Worm (Caenorhabditis elegans) whole organism, L2 larva: ENCODE results near the gene sssh-1.

Experiments
- C34F6.9 ChIP-seq: fragments of 150-350 bp; optimal IDR thresholded peaks from 2 replicates; lab custom pipeline; 2014; ENCODE audit warnings: missing biosample characterization, missing genetic modification characterization
- F13H6.1 ChIP-seq: sonication (generic microtip); optimal IDR thresholded peaks from 2 replicates; lab custom pipeline; 2016; ENCODE audit warnings: missing genetic modification characterization, missing compliant biosample characterization
- Y55F3AM.14 ChIP-seq: fragments of 200-800 bp; sonication (Bioruptor generic); optimal IDR thresholded peaks from 2 replicates; lab custom pipeline; 2018; ENCODE audit warnings: mild to moderate bottlenecking, missing genetic modification characterization, missing compliant biosample characterization
- ZK546.5 ChIP-seq: sonication (generic microtip); optimal IDR thresholded peaks from 2 replicates; lab custom pipeline; 2017; ENCODE audit warnings: missing biosample characterization, missing genetic modification characterization
- aly-2 ChIP-seq: fragments of 150-350 bp; optimal IDR thresholded peaks from 2 replicates; lab custom pipeline; 2014; ENCODE audit warnings: missing biosample characterization, missing genetic modification characterization
- ama-1 ChIP-seq: fragments of 150-350 bp; optimal IDR thresholded peaks from 2 replicates; lab custom pipeline; 2018; ENCODE audit warnings: inconsistent platforms
- blmp-1 ChIP-seq: sonication (generic microtip); optimal IDR thresholded peaks from 2 replicates; lab custom pipeline; 2017; ENCODE audit warnings: missing genetic modification characterization, mild to moderate bottlenecking, missing compliant biosample characterization, antibody characterized with exemption, moderate library complexity; ENCODE audit not compliant: insufficient read depth
- ceh-16 ChIP-seq: fragments of 150-350 bp; optimal IDR thresholded peaks from 2 replicates; lab custom pipeline; 2014; ENCODE audit warnings: missing biosample characterization, missing genetic modification characterization
- ceh-82 ChIP-seq: fragments of 150-350 bp; optimal IDR thresholded peaks from 2 replicates; lab custom pipeline; 2014; ENCODE audit warnings: missing biosample characterization, missing genetic modification characterization
- crh-2 ChIP-seq: sonication (generic microtip); optimal IDR thresholded peaks from 2 replicates; lab custom pipeline; 2017; ENCODE audit warnings: missing biosample characterization, missing genetic modification characterization
- dmd-4 ChIP-seq: sonication (generic microtip); optimal IDR thresholded peaks from 2 replicates; lab custom pipeline; 2017; ENCODE audit warnings: missing biosample characterization, missing genetic modification characterization
- egl-27 ChIP-seq: sonication (generic microtip); optimal IDR thresholded peaks from 3 replicates; lab custom pipeline; 2017; ENCODE audit warnings: missing biosample characterization, missing genetic modification reagents, missing genetic modification characterization
- elt-1 ChIP-seq: fragments of 150-350 bp; optimal IDR thresholded peaks from 2 replicates; lab custom pipeline; 2014; ENCODE audit warnings: missing biosample characterization, missing genetic modification characterization
- fos-1 ChIP-seq: fragments of 150-350 bp; optimal IDR thresholded peaks from 2 replicates; lab custom pipeline; 2014; ENCODE audit warnings: missing biosample characterization, missing genetic modification characterization
- gmeb-1 ChIP-seq: fragments of 150-350 bp; optimal IDR thresholded peaks from 2 replicates; lab custom pipeline; 2014; ENCODE audit warnings: missing biosample characterization, missing genetic modification characterization
- lin-11 ChIP-seq: fragments of 150-350 bp; sonication (generic microtip); optimal IDR thresholded peaks from 2 replicates; lab custom pipeline; 2014; ENCODE audit warnings: missing biosample characterization, missing genetic modification characterization, inconsistent platforms, mixed read lengths
- lsy-2 ChIP-seq, 2 experiments: fragments of 150-350 bp in 1 of 2; sonication (generic microtip) in 1 of 2; optimal IDR thresholded peaks; 2 replicates each; lab custom pipeline; 2014 to 2017; ENCODE audit warnings: missing biosample characterization in 2 of 2, missing genetic modification characterization in 2 of 2
- mab-5 ChIP-seq: fragments of 150-350 bp; optimal IDR thresholded peaks from 2 replicates; lab custom pipeline; 2014; ENCODE audit warnings: missing biosample characterization, missing genetic modification characterization
- mbf-1 ChIP-seq: sonication (generic microtip); optimal IDR thresholded peaks from 2 replicates; lab custom pipeline; 2017; ENCODE audit warnings: missing biosample characterization, missing genetic modification characterization
- mdl-1 ChIP-seq, 2 experiments: fragments of 150-350 bp in 1 of 2; sonication (generic microtip) in 1 of 2; optimal IDR thresholded peaks; 2 replicates each; lab custom pipeline; 2017; ENCODE audit warnings: missing biosample characterization in 2 of 2, missing genetic modification characterization in 2 of 2
- nhr-10 ChIP-seq: sonication (generic microtip); optimal IDR thresholded peaks from 2 replicates; lab custom pipeline; 2017; ENCODE audit warnings: missing biosample characterization, missing genetic modification characterization
- nhr-11 ChIP-seq: fragments of 150-350 bp; optimal IDR thresholded peaks from 2 replicates; lab custom pipeline; 2014; ENCODE audit warnings: missing biosample characterization, missing genetic modification characterization
- nhr-12 ChIP-seq: fragments of 150-350 bp; optimal IDR thresholded peaks from 2 replicates; lab custom pipeline; 2014; ENCODE audit warnings: missing biosample characterization, missing genetic modification characterization
- nhr-21 ChIP-seq: fragments of 150-350 bp; optimal IDR thresholded peaks from 2 replicates; lab custom pipeline; 2014; ENCODE audit warnings: missing biosample characterization, missing genetic modification characterization
- nhr-23 ChIP-seq: fragments of 150-350 bp; optimal IDR thresholded peaks from 2 replicates; lab custom pipeline; 2014; ENCODE audit warnings: missing biosample characterization, missing genetic modification reagents, missing genetic modification characterization
- nhr-237 ChIP-seq: fragments of 150-350 bp; optimal IDR thresholded peaks from 2 replicates; lab custom pipeline; 2014; ENCODE audit warnings: missing biosample characterization, missing genetic modification characterization
- nhr-25 ChIP-seq: fragments of 150-350 bp; sonication (generic microtip); optimal IDR thresholded peaks from 3 replicates; lab custom pipeline; 2014; ENCODE audit warnings: missing biosample characterization, missing genetic modification characterization
- nhr-6 ChIP-seq: fragments of 150-350 bp; optimal IDR thresholded peaks from 2 replicates; lab custom pipeline; 2014; ENCODE audit warnings: missing biosample characterization, missing genetic modification characterization
- nhr-77 ChIP-seq: fragments of 150-350 bp; optimal IDR thresholded peaks from 2 replicates; lab custom pipeline; 2014; ENCODE audit warnings: missing biosample characterization, missing genetic modification characterization
- peb-1 ChIP-seq: fragments of 150-350 bp; optimal IDR thresholded peaks from 2 replicates; lab custom pipeline; 2014; ENCODE audit warnings: missing biosample characterization, missing genetic modification characterization
- sem-4 ChIP-seq: fragments of 150-350 bp; optimal IDR thresholded peaks from 2 replicates; lab custom pipeline; 2014; ENCODE audit warnings: missing biosample characterization, missing genetic modification reagents, missing genetic modification characterization
- skn-1 ChIP-seq: sonication (generic microtip); optimal IDR thresholded peaks from 2 replicates; lab custom pipeline; 2017; ENCODE audit warnings: missing biosample characterization, missing genetic modification characterization
- sma-3 ChIP-seq: sonication (generic microtip); optimal IDR thresholded peaks from 2 replicates; lab custom pipeline; 2016; ENCODE audit warnings: missing genetic modification reagents, missing genetic modification characterization, missing compliant biosample characterization
- sma-9 ChIP-seq, 2 experiments: fragments of 150-350 bp in 1 of 2; sonication (generic microtip) in 1 of 2; optimal IDR thresholded peaks; 2 replicates each; lab custom pipeline; 2014 to 2016; ENCODE audit warnings: missing genetic modification characterization in 2 of 2, mild to moderate bottlenecking in 1 of 2, missing biosample characterization in 1 of 2, missing compliant biosample characterization in 1 of 2, missing genetic modification reagents in 1 of 2, moderate library complexity in 1 of 2
- snpc-4 ChIP-seq: fragments of 150-350 bp; optimal IDR thresholded peaks from 2 replicates; lab custom pipeline; 2014; ENCODE audit warnings: missing biosample characterization, missing genetic modification characterization
- unc-39 ChIP-seq: fragments of 150-350 bp; optimal IDR thresholded peaks from 2 replicates; lab custom pipeline; 2014; ENCODE audit warnings: missing biosample characterization, missing genetic modification characterization
- unc-55 ChIP-seq: fragments of 150-350 bp; sonication (generic microtip); optimal IDR thresholded peaks from 3 replicates; lab custom pipeline; 2014; ENCODE audit warnings: missing biosample characterization, missing genetic modification reagents, missing genetic modification characterization
- unc-62 ChIP-seq: fragments of 150-350 bp; optimal IDR thresholded peaks from 2 replicates; lab custom pipeline; 2014; ENCODE audit warnings: missing biosample characterization, missing genetic modification reagents, missing genetic modification characterization
- zag-1 ChIP-seq: fragments of 150-350 bp; optimal IDR thresholded peaks from 2 replicates; lab custom pipeline; 2014; ENCODE audit warnings: missing biosample characterization, missing genetic modification characterization
- ztf-1 ChIP-seq: fragments of 200-800 bp; sonication (Bioruptor generic); conservative IDR thresholded peaks from 2 replicates; pipeline ENCODE4 v1.3.6; 2022; ENCODE audit warnings: missing genetic modification characterization, missing compliant biosample characterization
- ztf-11 ChIP-seq: sonication (generic microtip); optimal IDR thresholded peaks from 2 replicates; lab custom pipeline; 2017; ENCODE audit warnings: missing biosample characterization, missing genetic modification characterization
- ztf-4 ChIP-seq: fragments of 150-350 bp; optimal IDR thresholded peaks from 2 replicates; lab custom pipeline; 2014; ENCODE audit warnings: missing biosample characterization, missing genetic modification characterization

The sssh-1 gene

DNA sequence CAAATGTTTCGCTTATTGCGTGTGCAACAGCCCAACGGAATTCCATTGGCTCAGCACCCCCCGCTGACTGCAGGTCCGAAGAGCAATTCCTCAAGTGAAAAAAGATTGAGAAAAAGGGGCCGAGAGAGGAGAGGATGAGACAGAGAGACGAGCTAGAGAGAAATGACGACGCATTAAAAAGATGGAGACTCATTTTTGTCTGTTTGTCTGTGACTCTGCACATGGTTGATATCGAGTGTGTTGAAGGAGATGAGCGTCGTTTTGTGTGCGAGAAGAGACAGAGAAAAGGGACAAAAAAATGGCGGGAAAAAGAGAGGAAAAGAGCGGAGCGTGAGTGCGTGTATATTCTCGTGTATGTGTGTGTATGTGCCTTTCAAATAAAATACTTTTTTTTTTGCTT is 34.7 kb upstream of the sssh-1 start (continued):
- no peak for TF ChIP-seq blmp-1 (tag; lab: Kevin White, UChicago)
- no peak for TF ChIP-seq elt-1
- no peak for TF ChIP-seq ztf-1 (GFP tag; lab: Robert Waterston, UW)
- TF ChIP-seq lin-11: peak; percentile 85
- peak; percentile 97 for TF ChIP-seq fos-1 (tag; lab: Kevin White, UChicago)
- no peak for TF ChIP-seq nhr-23 (tag; lab: Kevin White, UChicago)
- peak; percentile 43 to 89 for TF ChIP-seq lsy-2 (tag; optimal IDR thresholded peaks at IDR 0.05; lab: Kevin White, UChicago)
- TF ChIP-seq gmeb-1 (tag; lab: Kevin White, UChicago): peak; percentile 54
- peak; percentile 24 for TF ChIP-seq skn-1 (tag; lab: Kevin White, UChicago)
- peak; percentile 52 for TF ChIP-seq sma-3 (GFP tag; lab: Kevin White, UChicago)
- TF ChIP-seq nhr-77: no peak
- peak; percentile 42 for TF ChIP-seq dmd-4 (tag; lab: Kevin White, UChicago)
- TF ChIP-seq nhr-11: no peak
- TF ChIP-seq nhr-237 (tag; lab: Kevin White, UChicago): no peak
- TF ChIP-seq ztf-4 (tag; lab: Kevin White, UChicago): peak; percentile 78
- peak; percentile 94 for TF ChIP-seq unc-55 (GFP tag; lab: Kevin White, UChicago)
- TF ChIP-seq nhr-12 (tag; lab: Kevin White, UChicago): no peak
- peak; percentile 87 for TF ChIP-seq nhr-6 (tag; lab: Kevin White, UChicago)

ce11 chrX:14842846-14843369 is 32.9 kb upstream of the sssh-1 start:
- no peak for TF ChIP-seq unc-62 (GFP tag; lab: Kevin White, UChicago)
- TF ChIP-seq ceh-82 (tag; lab: Kevin White, UChicago): no peak
- no peak for TF ChIP-seq aly-2
- no peak for TF ChIP-seq ceh-16 (tag; lab: Kevin White, UChicago)
- TF ChIP-seq lsy-2 (tag; optimal IDR thresholded peaks at IDR 0.05; lab: Kevin White, UChicago): no peak
- no peak for TF ChIP-seq gmeb-1 (tag; lab: Kevin White, UChicago)
- no peak for TF ChIP-seq ztf-4 (tag; lab: Kevin White, UChicago)
- no peak for TF ChIP-seq nhr-6 (tag; lab: Kevin White, UChicago)
- TF ChIP-seq mdl-1 (tag; optimal IDR thresholded peaks at IDR 0.05; lab: Kevin White, UChicago): no peak
- TF ChIP-seq Y55F3AM.14 (GFP tag; lab: Kevin White, UChicago): no peak
- no peak for TF ChIP-seq unc-55 (GFP tag; lab: Kevin White, UChicago)
- no peak for TF ChIP-seq mab-5 (tag; lab: Kevin White, UChicago)
- TF ChIP-seq nhr-21: no peak
- no peak for TF ChIP-seq skn-1 (tag; lab: Kevin White, UChicago)
- TF ChIP-seq nhr-25 (tag; lab: Kevin White, UChicago): no peak
- TF ChIP-seq crh-2 (tag; lab: Kevin White, UChicago): no peak

DNA sequence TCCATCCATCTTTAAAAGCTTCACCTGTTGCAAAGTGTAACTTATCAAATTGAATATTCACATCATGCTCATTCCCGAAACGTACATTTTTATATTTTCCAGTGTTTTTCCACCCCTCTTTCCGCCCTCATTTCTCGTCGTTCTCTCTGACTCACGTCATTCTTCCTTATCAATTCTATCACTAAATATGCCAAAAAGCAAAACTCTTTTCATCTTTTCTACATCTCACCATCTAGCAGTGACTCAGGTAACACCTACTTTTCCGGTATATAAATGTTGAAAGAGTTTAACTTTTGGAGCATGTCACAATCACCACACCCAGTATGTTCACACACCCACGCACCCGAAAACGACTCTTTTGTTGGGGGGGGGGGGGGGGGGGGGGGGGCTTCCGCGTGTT is 31.3 kb upstream of the sssh-1 start:
- TF ChIP-seq fos-1 (tag; lab: Kevin White, UChicago) (peak; percentile 81), mbf-1 (tag; lab: Kevin White, UChicago) (no peak), zag-1 (tag; lab: Kevin White, UChicago) (no peak), ama-1 (lab: Kevin White, UChicago) (no peak), F13H6.1 (no peak), sem-4 (tag; lab: Kevin White, UChicago) (no peak), sma-9 (GFP tag; optimal IDR thresholded peaks at IDR 0.05; lab: Kevin White, UChicago) (peak; percentile 14), sma-9 (tag; optimal IDR thresholded peaks at IDR 0.05; lab: Kevin White, UChicago) (no peak), nhr-21 (no peak), blmp-1 (tag; lab: Kevin White, UChicago) (no peak)
- TF ChIP-seq, all 48 proteins: peak for 2

DNA sequence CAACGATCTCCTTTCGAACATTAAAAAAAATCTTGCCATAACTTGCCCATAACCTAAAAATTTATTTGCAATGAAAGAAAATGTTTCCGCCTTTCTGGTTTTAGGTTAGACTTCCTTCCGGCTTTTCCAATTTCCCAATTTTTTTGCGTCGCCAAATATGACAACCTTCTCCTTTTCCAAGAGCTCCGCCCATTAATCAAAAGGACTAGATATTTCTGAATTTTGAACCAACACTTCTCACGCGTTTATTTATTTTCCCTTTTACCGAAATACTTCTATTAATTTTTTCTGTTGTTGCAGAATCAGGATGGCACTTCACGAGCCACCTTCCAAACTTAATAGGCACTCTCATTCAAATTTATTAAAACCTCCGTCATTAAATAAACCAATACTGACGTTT is 30.1 kb upstream of the sssh-1 start, which contains the start of gene egrh-1:
Gene egrh-1, plus strand, starts transcription at position 301 of the 400 bp plus-strand sequence.
- no peak for TF ChIP-seq gmeb-1 (tag; lab: Kevin White, UChicago)
- no peak for TF ChIP-seq nhr-10 (tag; lab: Kevin White, UChicago)
- TF ChIP-seq skn-1 (tag; lab: Kevin White, UChicago): no peak
- TF ChIP-seq C34F6.9 (tag; lab: Kevin White, UChicago): no peak
- TF ChIP-seq unc-39 (tag; lab: Kevin White, UChicago): no peak
- TF ChIP-seq nhr-23 (tag; lab: Kevin White, UChicago): no peak
- no peak for TF ChIP-seq aly-2
- TF ChIP-seq peb-1 (tag; lab: Kevin White, UChicago): no peak
- no peak for TF ChIP-seq nhr-21
- no peak for TF ChIP-seq egl-27
- TF ChIP-seq ceh-16 (tag; lab: Kevin White, UChicago): no peak
- no peak for TF ChIP-seq ZK546.5 (tag; lab: Kevin White, UChicago)
- no peak for TF ChIP-seq ztf-11 (tag; lab: Kevin White, UChicago)
- no peak for TF ChIP-seq zag-1 (tag; lab: Kevin White, UChicago)
- no peak for TF ChIP-seq fos-1 (tag; lab: Kevin White, UChicago)
- TF ChIP-seq snpc-4 (tag; lab: Kevin White, UChicago): no peak
